Fruit fly (Drosophila melanogaster): Measurements from ENCODE around the gene Meics.
A peak's percentile ranks its signal among the peaks of the same experiment; 100 is the strongest.

The Meics gene

dm6 chr3L:13993742-13994719 lies 29.5 kb upstream of the Meics start, which contains the start of gene CtsK1 (continued):
- TF ChIP-seq CG6813 (GFP tag; optimal IDR thresholded peaks at IDR 0.05), result peak; percentile 1
- no peak for TF ChIP-seq Myb (GFP tag; optimal IDR thresholded peaks at IDR 0.05)
- TF ChIP-seq Dek (tag; optimal IDR thresholded peaks at IDR 0.05), result no peak
- TF ChIP-seq dysf (GFP tag; IDR thresholded peaks at IDR 0.05), result no peak
- TF ChIP-seq usp (GFP tag; optimal IDR thresholded peaks at IDR 0.05), result no peak
- TF ChIP-seq CG3281 (GFP tag; optimal IDR thresholded peaks at IDR 0.05), result no peak
- no peak for TF ChIP-seq CG11085 (GFP tag; IDR thresholded peaks at IDR 0.05)
- TF ChIP-seq CG11093 (GFP tag; IDR thresholded peaks at IDR 0.05), result no peak
- TF ChIP-seq MTF-1 (GFP tag; optimal IDR thresholded peaks at IDR 0.05; ENCODE audit: borderline replicate concordance), result no peak
- no peak for TF ChIP-seq wdn (GFP tag; IDR thresholded peaks at IDR 0.05)
- TF ChIP-seq CG33213 (GFP tag; optimal IDR thresholded peaks at IDR 0.05), result no peak
- no peak for TF ChIP-seq CG14965 (GFP tag; optimal IDR thresholded peaks at IDR 0.05; ENCODE audit: borderline replicate concordance)
- no peak for TF ChIP-seq Six4 (GFP tag; optimal IDR thresholded peaks at IDR 0.05)
- no peak for TF ChIP-seq CG30431 (GFP tag; optimal IDR thresholded peaks at IDR 0.05)
- no peak for TF ChIP-seq CG6765 (GFP tag; optimal IDR thresholded peaks at IDR 0.05)
- no peak for TF ChIP-seq Poxn (GFP tag; IDR thresholded peaks at IDR 0.05)
- no peak for TF ChIP-seq CG4328 (GFP tag; optimal IDR thresholded peaks at IDR 0.05)
- no peak for TF ChIP-seq dpn (GFP tag; optimal IDR thresholded peaks at IDR 0.05)
- TF ChIP-seq exex (tag; optimal IDR thresholded peaks at IDR 0.05), result no peak
- TF ChIP-seq Scr (GFP tag; IDR thresholded peaks at IDR 0.05; ENCODE audit: partially characterized antibody), result peak; percentile 76
- no peak for TF ChIP-seq CG4854 (GFP tag; optimal IDR thresholded peaks at IDR 0.05)
- peak; percentile 33 for TF ChIP-seq CG17829 (tag; optimal IDR thresholded peaks at IDR 0.05)
- TF ChIP-seq esg (GFP tag; conservative IDR thresholded peaks at IDR 0.05), result 0 out of 2 replicates have a peak, but pooled peaks have one; percentile 17
- TF ChIP-seq Hand (GFP tag; optimal IDR thresholded peaks at IDR 0.05), result no peak
- no peak for TF ChIP-seq sim (GFP tag; IDR thresholded peaks at IDR 0.05)
- TF ChIP-seq Lhr (GFP tag; optimal IDR thresholded peaks at IDR 0.05), result peak; percentile 39
- no peak for TF ChIP-seq CG3838 (GFP tag; optimal IDR thresholded peaks at IDR 0.05)
- TF ChIP-seq CG7928 (GFP tag; optimal IDR thresholded peaks at IDR 0.05), result no peak
- no peak for TF ChIP-seq H2.0 (GFP tag; IDR thresholded peaks at IDR 0.05)
- TF ChIP-seq Hmr (GFP tag; optimal IDR thresholded peaks at IDR 0.05), result peak; percentile 30
- TF ChIP-seq CG4730 (GFP tag; IDR thresholded peaks at IDR 0.05), result no peak
- TF ChIP-seq CG5180 (GFP tag; optimal IDR thresholded peaks at IDR 0.05), result no peak
- TF ChIP-seq CG1647 (GFP tag; optimal IDR thresholded peaks at IDR 0.05), result no peak
- peak; percentile 38 for TF ChIP-seq CG10267 (tag; optimal IDR thresholded peaks at IDR 0.05)
- no peak for TF ChIP-seq CG43689 (GFP tag; IDR thresholded peaks at IDR 0.05)
- no peak for TF ChIP-seq tup (GFP tag; optimal IDR thresholded peaks at IDR 0.05)
- TF ChIP-seq Hsf (GFP tag; optimal IDR thresholded peaks at IDR 0.05), result peak; percentile 14
- TF ChIP-seq Camta (GFP tag; optimal IDR thresholded peaks at IDR 0.05), result no peak
- TF ChIP-seq fd3F (GFP tag; optimal IDR thresholded peaks at IDR 0.05), result no peak
- TF ChIP-seq Gug (GFP tag; IDR thresholded peaks at IDR 0.05), result no peak
- TF ChIP-seq Blimp-1 (GFP tag; optimal IDR thresholded peaks at IDR 0.05), result no peak
- TF ChIP-seq CG18619 (GFP tag; optimal IDR thresholded peaks at IDR 0.05), result no peak
- TF ChIP-seq CG17361 (GFP tag; IDR thresholded peaks at IDR 0.05), result peak; percentile 62; the same call in 2 of the 3 replicates
- peak; percentile 30 for TF ChIP-seq CG13424 (tag; optimal IDR thresholded peaks at IDR 0.05)
- TF ChIP-seq Hr51 (GFP tag; optimal IDR thresholded peaks at IDR 0.05), result peak in 1 of 2 experiments; percentile 25
- no peak for TF ChIP-seq ap (GFP tag; IDR thresholded peaks at IDR 0.05)
- 0 out of 2 replicates have a peak, but pooled peaks have one; percentile 12 for TF ChIP-seq CG2129 (GFP tag; IDR thresholded peaks at IDR 0.05; ENCODE audit: partially characterized antibody)
- TF ChIP-seq CG2202 (tag; optimal IDR thresholded peaks at IDR 0.05), result no peak

Measured in whole organism, embryonic.